Fruit fly (Drosophila melanogaster) whole organism, adult: ENCODE data around the gene spn-B.

ENCODE experiments used
- CG12768 ChIP-seq: fragments of 200-800 bp; sonication (Bioruptor generic); optimal IDR thresholded peaks from 2 replicates; lab custom pipeline; 2017; ENCODE audit warnings: missing biosample characterization, missing genetic modification characterization, mild to moderate bottlenecking, moderate library complexity, missing genetic modification reagents
- CG5204 ChIP-seq: fragments of 200-800 bp; sonication (Bioruptor generic); optimal IDR thresholded peaks from 2 replicates; lab custom pipeline; 2016; ENCODE audit warnings: missing biosample characterization, missing genetic modification characterization
- Clk ChIP-seq: fragments of 200-800 bp; sonication (Bioruptor generic); optimal IDR thresholded peaks from 2 replicates; lab custom pipeline; 2017; ENCODE audit warnings: missing biosample characterization, missing genetic modification characterization
- cic ChIP-seq: fragments of 200-800 bp; sonication (Bioruptor generic); optimal IDR thresholded peaks from 2 replicates; lab custom pipeline; 2017; ENCODE audit warnings: missing biosample characterization, mild to moderate bottlenecking, missing genetic modification characterization, moderate library complexity
- pad ChIP-seq: fragments of 200-800 bp; sonication (Bioruptor generic); optimal IDR thresholded peaks from 3 replicates; lab custom pipeline; 2017; ENCODE audit warnings: missing biosample characterization, missing genetic modification characterization, mild to moderate bottlenecking, moderate library complexity, missing genetic modification reagents

- TF ChIP-seq pad (GFP tag; lab: Kevin White, UChicago): no peak
- no peak for TF ChIP-seq Clk (GFP tag; lab: Kevin White, UChicago)
- no peak for TF ChIP-seq CG12768 (GFP tag; lab: Kevin White, UChicago)
- no peak for TF ChIP-seq cic (GFP tag; lab: Kevin White, UChicago)
- TF ChIP-seq CG5204 (GFP tag; lab: Kevin White, UChicago): no peak
Measured at dm6 chr3R:14330654-14331053, 2.8 kb downstream of the spn-B start.
